Worm (Caenorhabditis elegans): ENCODE data around the gene F25H8.2.

ce11 chrIV:9974392-9974791, 42.4 kb downstream of the F25H8.2 start, which contains the start of gene C47E12.9:
- TF ChIP-seq nhr-11 (tag; optimal IDR thresholded peaks at IDR 0.05) (no peak), ZK337.2 (GFP tag; IDR thresholded peaks at IDR 0.05) (no peak), nhr-42 (GFP tag; IDR thresholded peaks at IDR 0.05) (no peak), nhr-76 (tag; optimal IDR thresholded peaks at IDR 0.05) (no peak), unc-62 (GFP tag; optimal IDR thresholded peaks at IDR 0.05 in 1 of 2) (no peak), unc-62 (tag; optimal IDR thresholded peaks at IDR 0.05) (no peak), skn-1 (tag; optimal IDR thresholded peaks at IDR 0.05) (no peak), daf-19 (GFP tag; conservative IDR thresholded peaks at IDR 0.05) (no peak), fos-1 (tag; optimal IDR thresholded peaks at IDR 0.05) (no peak), ceh-82 (tag; optimal IDR thresholded peaks at IDR 0.05) (no peak)

Data from whole organism, L4 larva.